Worm (Caenorhabditis elegans): ENCODE measurements around the gene F36F12.7.

- no peak for TF ChIP-seq W03F9.2 (tag; optimal IDR thresholded peaks at IDR 0.05)
- TF ChIP-seq him-1 (tag; optimal IDR thresholded peaks at IDR 0.05), result no peak
- no peak for TF ChIP-seq dao-5 (tag; optimal IDR thresholded peaks at IDR 0.05)
Observed at ce11 chrV:2050136-2050535, 49.0 kb upstream of the F36F12.7 start, which contains the start of gene comt-4.
